Worm (Caenorhabditis elegans) whole organism, mixed stage, embryonic: ENCODE data around the gene spe-45.
A peak's percentile ranks its signal among the peaks of the same experiment; 100 is the strongest.

Source experiments
- M03D4.4 ChIP-seq: sonication (generic microtip); optimal IDR thresholded peaks from 2 replicates; lab custom pipeline; 2017; ENCODE audit warnings: mild to moderate bottlenecking, missing genetic modification characterization, missing compliant biosample characterization
- bed-3 ChIP-seq: fragments of 200-800 bp; sonication (Bioruptor generic); optimal IDR thresholded peaks from 3 replicates; lab custom pipeline; 2018; ENCODE audit warnings: mild to moderate bottlenecking, missing genetic modification characterization, moderate library complexity, missing compliant biosample characterization
- blmp-1 ChIP-seq: fragments of 150-350 bp; optimal IDR thresholded peaks from 2 replicates; lab custom pipeline; 2014; ENCODE audit warnings: missing biosample characterization, missing genetic modification characterization
- ceh-43 ChIP-seq: fragments of 200-800 bp; sonication (Bioruptor generic); optimal IDR thresholded peaks from 2 replicates; lab custom pipeline; 2018; ENCODE audit warnings: mild to moderate bottlenecking, missing genetic modification characterization, moderate library complexity, missing compliant biosample characterization
- ceh-83 ChIP-seq: fragments of 200-800 bp; sonication (Bioruptor generic); optimal IDR thresholded peaks from 2 replicates; lab custom pipeline; 2018; ENCODE audit warnings: mild to moderate bottlenecking, missing genetic modification characterization, missing compliant biosample characterization
- ces-1 ChIP-seq: fragments of 150-350 bp; optimal IDR thresholded peaks from 2 replicates; lab custom pipeline; 2014; ENCODE audit warnings: missing biosample characterization, missing genetic modification reagents, missing genetic modification characterization
- cnd-1 ChIP-seq: fragments of 200-800 bp; sonication (Bioruptor generic); optimal IDR thresholded peaks from 2 replicates; lab custom pipeline; 2018; ENCODE audit warnings: mild to moderate bottlenecking, missing genetic modification characterization, missing compliant biosample characterization
- drap-1 ChIP-seq: fragments of 200-800 bp; sonication (Bioruptor generic); optimal IDR thresholded peaks from 3 replicates; lab custom pipeline; 2018; ENCODE audit warnings: mild to moderate bottlenecking, missing genetic modification characterization, missing compliant biosample characterization
- elt-1 ChIP-seq: sonication (generic microtip); optimal IDR thresholded peaks from 2 replicates; lab custom pipeline; 2017; ENCODE audit warnings: missing genetic modification characterization, mild to moderate bottlenecking, missing compliant biosample characterization, antibody characterized with exemption, moderate library complexity, borderline replicate concordance; ENCODE audit not compliant: insufficient read depth
- elt-3 ChIP-seq: fragments of 150-350 bp; optimal IDR thresholded peaks from 2 replicates; lab custom pipeline; 2014; ENCODE audit warnings: missing biosample characterization, missing genetic modification characterization
- flh-1 ChIP-seq: fragments of 200-800 bp; sonication (Bioruptor generic); optimal IDR thresholded peaks from 2 replicates; lab custom pipeline; 2018; ENCODE audit warnings: mild to moderate bottlenecking, missing genetic modification characterization, moderate library complexity, missing compliant biosample characterization
- ham-2 ChIP-seq: fragments of 200-800 bp; sonication (Bioruptor generic); optimal IDR thresholded peaks from 2 replicates; lab custom pipeline; 2018; ENCODE audit warnings: mild to moderate bottlenecking, missing genetic modification characterization, missing compliant biosample characterization
- hlh-1 ChIP-seq: fragments of 150-350 bp; optimal IDR thresholded peaks from 2 replicates; lab custom pipeline; 2014; ENCODE audit warnings: missing biosample characterization, missing genetic modification reagents, missing genetic modification characterization
- lin-32 ChIP-seq: fragments of 200-800 bp; sonication (Bioruptor generic); optimal IDR thresholded peaks from 2 replicates; lab custom pipeline; 2018; ENCODE audit warnings: mild to moderate bottlenecking, missing genetic modification characterization, missing compliant biosample characterization
- lsy-2 ChIP-seq: fragments of 150-350 bp; optimal IDR thresholded peaks from 2 replicates; lab custom pipeline; 2014; ENCODE audit warnings: missing biosample characterization, missing genetic modification characterization
- mab-5 ChIP-seq: fragments of 150-350 bp; optimal IDR thresholded peaks from 2 replicates; lab custom pipeline; 2014; ENCODE audit warnings: missing biosample characterization, missing genetic modification characterization
- mep-1 ChIP-seq: fragments of 150-350 bp; optimal IDR thresholded peaks from 2 replicates; lab custom pipeline; 2017; ENCODE audit warnings: missing biosample characterization, missing genetic modification reagents, missing genetic modification characterization, inconsistent platforms
- mls-2 ChIP-seq: sonication (generic microtip); optimal IDR thresholded peaks from 2 replicates; lab custom pipeline; 2016; ENCODE audit warnings: mild to moderate bottlenecking, missing genetic modification characterization, moderate library complexity, missing compliant biosample characterization
- nhr-12 ChIP-seq: fragments of 150-350 bp; optimal IDR thresholded peaks from 2 replicates; lab custom pipeline; 2014; ENCODE audit warnings: missing biosample characterization, missing genetic modification characterization
- nhr-2 ChIP-seq: fragments of 150-350 bp; optimal IDR thresholded peaks from 2 replicates; lab custom pipeline; 2014; ENCODE audit warnings: missing biosample characterization, missing genetic modification characterization
- nhr-237 ChIP-seq: fragments of 150-350 bp; optimal IDR thresholded peaks from 2 replicates; lab custom pipeline; 2014; ENCODE audit warnings: missing biosample characterization, missing genetic modification characterization
- nhr-28 ChIP-seq: fragments of 150-350 bp; optimal IDR thresholded peaks from 2 replicates; lab custom pipeline; 2014; ENCODE audit warnings: missing biosample characterization, missing genetic modification characterization
- nhr-76 ChIP-seq: sonication (generic microtip); optimal IDR thresholded peaks from 2 replicates; lab custom pipeline; 2017; ENCODE audit warnings: missing biosample characterization, missing genetic modification characterization
- pha-4 ChIP-seq: fragments of 150-350 bp; optimal IDR thresholded peaks from 2 replicates; lab custom pipeline; 2018; ENCODE audit warnings: missing biosample characterization, missing genetic modification reagents, missing genetic modification characterization
- sem-2 ChIP-seq: fragments of 200-800 bp; sonication (Bioruptor generic); optimal IDR thresholded peaks from 2 replicates; lab custom pipeline; 2018; ENCODE audit warnings: mild to moderate bottlenecking, missing genetic modification characterization, missing compliant biosample characterization
- snpc-4 ChIP-seq: fragments of 150-350 bp; optimal IDR thresholded peaks from 2 replicates; lab custom pipeline; 2014; ENCODE audit warnings: missing biosample characterization, missing genetic modification characterization
- sptf-1 ChIP-seq: sonication (generic microtip); optimal IDR thresholded peaks from 2 replicates; lab custom pipeline; 2017; ENCODE audit warnings: mild to moderate bottlenecking, missing genetic modification characterization, moderate library complexity, missing compliant biosample characterization
- tbx-8 ChIP-seq: fragments of 200-800 bp; sonication (Bioruptor generic); optimal IDR thresholded peaks from 2 replicates; lab custom pipeline; 2018; ENCODE audit warnings: mild to moderate bottlenecking, missing genetic modification characterization, moderate library complexity, missing compliant biosample characterization
- unc-120 ChIP-seq: sonication (generic microtip); optimal IDR thresholded peaks from 2 replicates; lab custom pipeline; 2017; ENCODE audit warnings: missing genetic modification characterization, missing compliant biosample characterization; ENCODE audit not compliant: poor library complexity, severe bottlenecking
- unc-39 ChIP-seq: fragments of 150-350 bp; optimal IDR thresholded peaks from 2 replicates; lab custom pipeline; 2014; ENCODE audit warnings: missing biosample characterization, missing genetic modification characterization
- unc-62 ChIP-seq: fragments of 150-350 bp; optimal IDR thresholded peaks from 2 replicates; lab custom pipeline; 2014; ENCODE audit warnings: missing biosample characterization, missing genetic modification reagents, missing genetic modification characterization
- zip-8 ChIP-seq: fragments of 150-350 bp; optimal IDR thresholded peaks from 2 replicates; lab custom pipeline; 2014; ENCODE audit warnings: missing biosample characterization, missing genetic modification characterization
- ztf-11 ChIP-seq: fragments of 150-350 bp; optimal IDR thresholded peaks from 2 replicates; lab custom pipeline; 2014; ENCODE audit warnings: missing biosample characterization, missing genetic modification characterization

Gene spe-45

ce11 chrIV:12428467-12428866, 38.6 kb upstream of the spe-45 start, which contains the start of gene col-130:
Gene col-130, minus strand, starts transcription at chrIV:12428516.
- TF ChIP-seq zip-8 (tag; lab: Kevin White, UChicago), result peak; percentile 94
- no peak for TF ChIP-seq nhr-76 (tag; lab: Kevin White, UChicago)
- no peak for TF ChIP-seq ces-1 (GFP tag; lab: Kevin White, UChicago)
- TF ChIP-seq snpc-4 (tag; lab: Kevin White, UChicago), result no peak
- no peak for TF ChIP-seq sem-2 (GFP tag; lab: Kevin White, UChicago)
- no peak for TF ChIP-seq tbx-8 (GFP tag; lab: Kevin White, UChicago)
- no peak for TF ChIP-seq ceh-43 (GFP tag; lab: Kevin White, UChicago)
- TF ChIP-seq ztf-11 (tag; lab: Kevin White, UChicago), result no peak
- TF ChIP-seq elt-3 (tag; lab: Kevin White, UChicago), result no peak

ce11 chrIV:12427687-12428284, 37.9 kb upstream of the spe-45 start:
- TF ChIP-seq mab-5, result no peak
- peak; percentile 33 for TF ChIP-seq sptf-1
- TF ChIP-seq, all 35 proteins: peak for 1

- TF ChIP-seq ceh-43 (GFP tag; lab: Kevin White, UChicago) (no peak), lin-32 (GFP tag; lab: Kevin White, UChicago) (no peak), ceh-83 (no peak), nhr-237 (no peak), ces-1 (GFP tag; lab: Kevin White, UChicago) (no peak), snpc-4 (tag; lab: Kevin White, UChicago) (no peak), mep-1 (tag; lab: Kevin White, UChicago) (no peak), nhr-2 (tag; lab: Kevin White, UChicago) (no peak), nhr-76 (tag; lab: Kevin White, UChicago) (no peak), unc-62 (GFP tag; lab: Kevin White, UChicago) (no peak), cnd-1 (tag; lab: Kevin White, UChicago) (no peak), elt-3 (tag; lab: Kevin White, UChicago) (no peak), lsy-2 (tag; lab: Kevin White, UChicago) (no peak), ztf-11 (tag; lab: Kevin White, UChicago) (no peak), ham-2 (GFP tag; lab: Kevin White, UChicago) (no peak)
- TF ChIP-seq, all 35 proteins: peak for 0
Measured at ce11 chrIV:12425595-12425994, 35.7 kb upstream of the spe-45 start.

ce11 chrIV:12420455-12420854, 30.6 kb upstream of the spe-45 start, which contains the start of gene ugt-65:
Gene ugt-65, plus strand, starts transcription at chrIV:12420683.
- TF ChIP-seq ceh-83 (no peak), mep-1 (tag; lab: Kevin White, UChicago) (no peak), ham-2 (GFP tag; lab: Kevin White, UChicago) (no peak), hlh-1 (tag; lab: Kevin White, UChicago) (no peak), unc-39 (no peak), zip-8 (tag; lab: Kevin White, UChicago) (no peak), bed-3 (GFP tag; lab: Kevin White, UChicago) (no peak), blmp-1 (tag; lab: Kevin White, UChicago) (no peak)
- TF ChIP-seq, all 35 proteins: peak for 0

ce11 chrIV:12419291-12419690, 29.4 kb upstream of the spe-45 start:
- TF ChIP-seq zip-8 (tag; lab: Kevin White, UChicago), result no peak
- peak; percentile 56 for TF ChIP-seq ces-1 (GFP tag; lab: Kevin White, UChicago)

ce11 chrIV:12417536-12418195, 27.8 kb upstream of the spe-45 start, which contains the start of gene F08G5.3:
Gene F08G5.3, minus strand, starts transcription at chrIV:12417586.
- no peak for TF ChIP-seq zip-8 (tag; lab: Kevin White, UChicago)
- TF ChIP-seq tbx-8 (GFP tag; lab: Kevin White, UChicago), result no peak
- no peak for TF ChIP-seq unc-39
- no peak for TF ChIP-seq mab-5
- no peak for TF ChIP-seq bed-3 (GFP tag; lab: Kevin White, UChicago)
- TF ChIP-seq unc-120 (tag; lab: Kevin White, UChicago), result peak; percentile 39
- peak; percentile 70 for TF ChIP-seq ces-1 (GFP tag; lab: Kevin White, UChicago)
- TF ChIP-seq unc-62 (GFP tag; lab: Kevin White, UChicago), result no peak
- no peak for TF ChIP-seq ztf-11 (tag; lab: Kevin White, UChicago)
- no peak for TF ChIP-seq lsy-2 (tag; lab: Kevin White, UChicago)
- TF ChIP-seq hlh-1 (tag; lab: Kevin White, UChicago), result peak; percentile 44
- no peak for TF ChIP-seq M03D4.4 (tag; lab: Kevin White, UChicago)
- no peak for TF ChIP-seq mls-2 (tag; lab: Kevin White, UChicago)
- no peak for TF ChIP-seq pha-4 (tag; lab: Kevin White, UChicago)
- TF ChIP-seq flh-1 (GFP tag; lab: Kevin White, UChicago), result no peak
- TF ChIP-seq elt-1 (tag; lab: Kevin White, UChicago), result no peak
- TF ChIP-seq blmp-1 (tag; lab: Kevin White, UChicago), result no peak
- TF ChIP-seq mep-1 (tag; lab: Kevin White, UChicago), result no peak
- TF ChIP-seq ceh-83, result no peak
- no peak for TF ChIP-seq snpc-4 (tag; lab: Kevin White, UChicago)
- no peak for TF ChIP-seq ham-2 (GFP tag; lab: Kevin White, UChicago)
- no peak for TF ChIP-seq sem-2 (GFP tag; lab: Kevin White, UChicago)
- TF ChIP-seq lin-32 (GFP tag; lab: Kevin White, UChicago), result no peak
- TF ChIP-seq nhr-2 (tag; lab: Kevin White, UChicago), result no peak
- peak; percentile 31 for TF ChIP-seq sptf-1
- TF ChIP-seq nhr-76 (tag; lab: Kevin White, UChicago), result no peak
- TF ChIP-seq nhr-237, result no peak
- no peak for TF ChIP-seq nhr-28 (tag; lab: Kevin White, UChicago)
- peak; percentile 4 for TF ChIP-seq drap-1 (GFP tag; lab: Kevin White, UChicago)
- TF ChIP-seq cnd-1 (tag; lab: Kevin White, UChicago), result no peak
- TF ChIP-seq nhr-12 (tag; lab: Kevin White, UChicago), result no peak
